Fruit fly (Drosophila melanogaster) whole organism, prepupa: ENCODE results near the gene CG42711.

Source experiments
- CG10631 ChIP-seq: fragments of 200-800 bp; sonication (Bioruptor generic); optimal IDR thresholded peaks from 2 replicates; lab custom pipeline; 2016; ENCODE audit warnings: missing biosample characterization, missing genetic modification characterization
- CG10669 ChIP-seq: fragments of 200-800 bp; sonication (Bioruptor generic); optimal IDR thresholded peaks from 3 replicates; lab custom pipeline; 2018; ENCODE audit warnings: missing biosample characterization, mild to moderate bottlenecking, missing genetic modification characterization, moderate library complexity
- CG11762 ChIP-seq: fragments of 200-800 bp; sonication (Bioruptor generic); optimal IDR thresholded peaks from 3 replicates; lab custom pipeline; 2016; ENCODE audit warnings: missing biosample characterization, missing genetic modification characterization; ENCODE audit not compliant: insufficient read depth
- CG15336 ChIP-seq: fragments of 200-800 bp; sonication (Bioruptor generic); IDR thresholded peaks from 2 replicates; pipeline ENCODE4 v1.3.6; 2022; ENCODE audit warnings: missing biosample characterization, missing genetic modification characterization
- CG1621 ChIP-seq: fragments of 200-800 bp; sonication (Bioruptor generic); optimal IDR thresholded peaks from 3 replicates; lab custom pipeline; 2018; ENCODE audit warnings: missing biosample characterization, mild to moderate bottlenecking, missing genetic modification characterization
- CG32006 ChIP-seq: fragments of 200-800 bp; sonication (Bioruptor generic); optimal IDR thresholded peaks from 3 replicates; lab custom pipeline; 2017; ENCODE audit warnings: missing biosample characterization, mild to moderate bottlenecking, missing genetic modification characterization
- CG34406 ChIP-seq: fragments of 200-800 bp; sonication (Bioruptor generic); optimal IDR thresholded peaks from 3 replicates; lab custom pipeline; 2016; ENCODE audit warnings: missing biosample characterization, missing genetic modification characterization
- CG3919 ChIP-seq: fragments of 200-800 bp; sonication (Bioruptor generic); optimal IDR thresholded peaks from 3 replicates; lab custom pipeline; 2016; ENCODE audit warnings: missing biosample characterization, missing genetic modification characterization
- CG4318 ChIP-seq: fragments of 200-800 bp; sonication (Bioruptor generic); optimal IDR thresholded peaks from 3 replicates; lab custom pipeline; 2017; ENCODE audit warnings: missing biosample characterization, mild to moderate bottlenecking, missing genetic modification characterization
- CG6276 ChIP-seq: fragments of 200-800 bp; sonication (Bioruptor generic); optimal IDR thresholded peaks from 2 replicates; lab custom pipeline; 2017; ENCODE audit warnings: missing biosample characterization, mild to moderate bottlenecking, missing genetic modification characterization
- CG6792 ChIP-seq: fragments of 200-800 bp; sonication (Bioruptor generic); optimal IDR thresholded peaks from 3 replicates; lab custom pipeline; 2016; ENCODE audit warnings: missing biosample characterization, missing genetic modification characterization
- CG6808 ChIP-seq: fragments of 200-800 bp; sonication (Bioruptor generic); optimal IDR thresholded peaks from 3 replicates; lab custom pipeline; 2017; ENCODE audit warnings: missing biosample characterization, missing genetic modification characterization, mild to moderate bottlenecking, moderate library complexity, missing genetic modification reagents
- CG7368 ChIP-seq: fragments of 200-800 bp; sonication (Bioruptor generic); optimal IDR thresholded peaks from 3 replicates; lab custom pipeline; 2016; ENCODE audit warnings: missing biosample characterization, missing genetic modification characterization
- CG8119 ChIP-seq: fragments of 200-800 bp; sonication (Bioruptor generic); IDR thresholded peaks from 3 replicates; pipeline ENCODE4 v1.3.6; 2022; ENCODE audit warnings: missing biosample characterization, missing genetic modification characterization
- CG8632 ChIP-seq: fragments of 200-800 bp; sonication (Bioruptor generic); optimal IDR thresholded peaks from 3 replicates; lab custom pipeline; 2016; ENCODE audit warnings: missing biosample characterization, missing genetic modification characterization
- Eip75B ChIP-seq: fragments of 200-800 bp; sonication (Bioruptor generic); optimal IDR thresholded peaks from 3 replicates; lab custom pipeline; 2016; ENCODE audit warnings: missing biosample characterization, missing genetic modification characterization
- Eip78C ChIP-seq: fragments of 200-800 bp; sonication (Bioruptor generic); peaks from one replicate; lab custom pipeline; 2016; ENCODE audit warnings: missing biosample characterization, missing genetic modification characterization
- Ets21C ChIP-seq: fragments of 200-800 bp; sonication (Bioruptor generic); optimal IDR thresholded peaks from 3 replicates; lab custom pipeline; 2016; ENCODE audit warnings: missing biosample characterization, missing genetic modification characterization
- Gug ChIP-seq: fragments of 200-800 bp; sonication (Bioruptor generic); IDR thresholded peaks from 2 replicates; pipeline ENCODE4 v1.3.6; 2022; ENCODE audit warnings: missing biosample characterization, missing genetic modification characterization
- Hr38 ChIP-seq: sonication (Bioruptor generic); optimal IDR thresholded peaks from 2 replicates; lab custom pipeline; 2016; ENCODE audit warnings: missing biosample characterization, missing genetic modification characterization
- Hr4 ChIP-seq: fragments of 200-800 bp; sonication (Bioruptor generic); optimal IDR thresholded peaks from 3 replicates; lab custom pipeline; 2016; ENCODE audit warnings: missing biosample characterization, missing genetic modification characterization
- Lpt ChIP-seq: fragments of 200-800 bp; sonication (Bioruptor generic); optimal IDR thresholded peaks from 3 replicates; lab custom pipeline; 2016; ENCODE audit warnings: missing biosample characterization, missing genetic modification characterization
- OdsH ChIP-seq: fragments of 200-800 bp; sonication (Bioruptor generic); optimal IDR thresholded peaks from 3 replicates; lab custom pipeline; 2016; ENCODE audit warnings: missing biosample characterization, missing genetic modification characterization
- Sox102F ChIP-seq: fragments of 200-800 bp; sonication (Bioruptor generic); optimal IDR thresholded peaks from 2 replicates; lab custom pipeline; 2016; ENCODE audit warnings: missing biosample characterization, mild to moderate bottlenecking, missing genetic modification characterization
- Sox14 ChIP-seq: fragments of 200-800 bp; sonication (Bioruptor generic); optimal IDR thresholded peaks from 3 replicates; lab custom pipeline; 2016; ENCODE audit warnings: missing biosample characterization, missing genetic modification characterization
- acj6 ChIP-seq: fragments of 200-800 bp; sonication (Bioruptor generic); optimal IDR thresholded peaks from 3 replicates; lab custom pipeline; 2016; ENCODE audit warnings: missing biosample characterization, missing genetic modification characterization
- cyc ChIP-seq: fragments of 200-800 bp; sonication (Bioruptor generic); optimal IDR thresholded peaks from 3 replicates; lab custom pipeline; 2016; ENCODE audit warnings: missing biosample characterization, missing genetic modification characterization
- dac ChIP-seq: fragments of 200-800 bp; sonication (Bioruptor generic); optimal IDR thresholded peaks from 2 replicates; lab custom pipeline; 2017; ENCODE audit warnings: missing biosample characterization, mild to moderate bottlenecking, missing genetic modification characterization
- eg ChIP-seq: fragments of 200-800 bp; sonication (Bioruptor generic); IDR thresholded peaks from 3 replicates; pipeline ENCODE4 v1.3.6; 2022; ENCODE audit warnings: missing biosample characterization, missing genetic modification characterization
- fd59A ChIP-seq: fragments of 200-800 bp; sonication (Bioruptor generic); optimal IDR thresholded peaks from 2 replicates; lab custom pipeline; 2017; ENCODE audit warnings: missing biosample characterization, mild to moderate bottlenecking, missing genetic modification characterization, missing genetic modification reagents
- fd85E ChIP-seq: fragments of 200-800 bp; sonication (Bioruptor generic); optimal IDR thresholded peaks from 3 replicates; lab custom pipeline; 2016; ENCODE audit warnings: missing biosample characterization, missing genetic modification characterization
- net ChIP-seq: fragments of 200-800 bp; sonication (Bioruptor generic); optimal IDR thresholded peaks from 3 replicates; lab custom pipeline; 2016; ENCODE audit warnings: missing biosample characterization, missing genetic modification characterization
- pdm3 ChIP-seq: fragments of 200-800 bp; sonication (Bioruptor generic); optimal IDR thresholded peaks from 3 replicates; lab custom pipeline; 2016; ENCODE audit warnings: missing biosample characterization, missing genetic modification characterization
- salr ChIP-seq, 2 experiments: fragments of 200-800 bp; sonication (Bioruptor generic); optimal IDR thresholded peaks; 3 replicates each; lab custom pipeline; 2016 to 2018; ENCODE audit warnings: missing biosample characterization in 2 of 2, missing genetic modification characterization in 2 of 2, mild to moderate bottlenecking in 1 of 2
- svp ChIP-seq: fragments of 200-800 bp; sonication (Bioruptor generic); peaks from one replicate; lab custom pipeline; 2016; ENCODE audit warnings: missing biosample characterization, missing genetic modification characterization
- topi ChIP-seq: fragments of 200-800 bp; sonication (Bioruptor generic); optimal IDR thresholded peaks from 3 replicates; lab custom pipeline; 2016; ENCODE audit warnings: missing biosample characterization, missing genetic modification characterization
- vri ChIP-seq: fragments of 200-800 bp; sonication (Bioruptor generic); optimal IDR thresholded peaks from 3 replicates; lab custom pipeline; 2016; ENCODE audit warnings: missing biosample characterization, mild to moderate bottlenecking, missing genetic modification characterization

The CG42711 gene

dm6 chr2L:13925699-13926098, 5.5 kb downstream of the CG42711 start:
- TF ChIP-seq svp (GFP tag; lab: Kevin White, UChicago) (peak; percentile 27), CG6276 (GFP tag; lab: Kevin White, UChicago) (peak; percentile 77), CG34406 (GFP tag; lab: Kevin White, UChicago) (no peak), vri (no peak), Hr4 (GFP tag; lab: Kevin White, UChicago) (peak; percentile 46), eg (GFP tag; lab: Robert Waterston, UW) (peak; percentile 9; the same call in 1 of the 3 replicates), Ets21C (GFP tag; lab: Kevin White, UChicago) (no peak), Lpt (GFP tag; lab: Kevin White, UChicago) (peak; percentile 42), CG32006 (GFP tag; lab: Kevin White, UChicago) (peak; percentile 85), fd59A (no peak), acj6 (peak; percentile 3), salr (GFP tag; optimal IDR thresholded peaks at IDR 0.05; lab: Kevin White, UChicago) (peak in 1 of 2 experiments; percentile 43), pdm3 (peak; percentile 5), Eip78C (GFP tag; lab: Kevin White, UChicago) (peak; percentile 70), CG15336 (peak; percentile 51; the same call in 1 of the 2 replicates), CG8119 (peak; percentile 64; the same call in 2 of the 3 replicates), OdsH (GFP tag; lab: Kevin White, UChicago) (peak; percentile 23), CG10631 (peak; percentile 4), CG6792 (GFP tag; lab: Kevin White, UChicago) (no peak), dac (GFP tag; lab: Kevin White, UChicago) (peak; percentile 26), CG4318 (GFP tag; lab: Kevin White, UChicago) (peak; percentile 53)

- no peak for TF ChIP-seq net (GFP tag; lab: Kevin White, UChicago)
- TF ChIP-seq Hr4 (GFP tag; lab: Kevin White, UChicago) = no peak
- no peak for TF ChIP-seq CG34406 (GFP tag; lab: Kevin White, UChicago)
- TF ChIP-seq CG32006 (GFP tag; lab: Kevin White, UChicago) = peak; percentile 35
- TF ChIP-seq CG10669 (GFP tag; lab: Kevin White, UChicago) = no peak
- TF ChIP-seq CG3919 (GFP tag; lab: Kevin White, UChicago) = no peak
- TF ChIP-seq CG8632 = no peak
- TF ChIP-seq pdm3 = peak; percentile 26
- TF ChIP-seq CG7368 (GFP tag; lab: Kevin White, UChicago) = no peak
- peak; percentile 58 for TF ChIP-seq Eip78C (GFP tag; lab: Kevin White, UChicago)
- TF ChIP-seq salr (GFP tag; optimal IDR thresholded peaks at IDR 0.05; lab: Kevin White, UChicago) = no peak
- TF ChIP-seq svp (GFP tag; lab: Kevin White, UChicago) = peak; percentile 56
- no peak for TF ChIP-seq CG6808 (GFP tag; lab: Kevin White, UChicago)
- no peak for TF ChIP-seq Sox14 (GFP tag; lab: Kevin White, UChicago)
- TF ChIP-seq Sox102F (GFP tag; lab: Kevin White, UChicago) = no peak
- no peak for TF ChIP-seq topi (GFP tag; lab: Kevin White, UChicago)
- no peak for TF ChIP-seq fd85E (GFP tag; lab: Kevin White, UChicago)
- TF ChIP-seq Gug (GFP tag; lab: Robert Waterston, UW) = no peak
- no peak for TF ChIP-seq Hr38 (GFP tag; lab: Kevin White, UChicago)
- TF ChIP-seq CG6276 (GFP tag; lab: Kevin White, UChicago) = peak; percentile 33
These were observed 7.2 kb downstream of the CG42711 start for dm6 chr2L:13923984-13924383.

- TF ChIP-seq CG3919 (GFP tag; lab: Kevin White, UChicago) (no peak), eg (GFP tag; lab: Robert Waterston, UW) (peak; percentile 31; the same call in 1 of the 3 replicates)
These were observed 7.7 kb downstream of the CG42711 start, which contains the start of gene Vajk1 for dm6 chr2L:13923453-13923852. Gene Vajk1, minus strand, starts transcription at chr2L:13923553.

dm6 chr2L:13914425-13914824, 16.7 kb downstream of the CG42711 start, which contains the start of gene Ance-3:
Gene Ance-3, plus strand, starts transcription at chr2L:13914725.
- TF ChIP-seq CG11762 (GFP tag; lab: Kevin White, UChicago) = no peak
- TF ChIP-seq CG4318 (GFP tag; lab: Kevin White, UChicago) = no peak
- no peak for TF ChIP-seq CG1621 (tag; lab: Kevin White, UChicago)
- no peak for TF ChIP-seq Hr38 (GFP tag; lab: Kevin White, UChicago)
- no peak for TF ChIP-seq acj6
- TF ChIP-seq Eip78C (GFP tag; lab: Kevin White, UChicago) = no peak
- no peak for TF ChIP-seq salr (GFP tag; optimal IDR thresholded peaks at IDR 0.05; lab: Kevin White, UChicago)
- no peak for TF ChIP-seq dac (GFP tag; lab: Kevin White, UChicago)
- TF ChIP-seq Sox102F (GFP tag; lab: Kevin White, UChicago) = no peak
- no peak for TF ChIP-seq CG8119
- no peak for TF ChIP-seq Eip75B
- TF ChIP-seq cyc (GFP tag; lab: Kevin White, UChicago) = no peak
